Worm (Caenorhabditis elegans): ENCODE measurements around the gene slfl-4.
"Not testable (repeated sequence)": the region's sequence is repeated elsewhere in the genome, so short reads cannot be mapped to it uniquely, and the experiment has no call there.

DNA sequence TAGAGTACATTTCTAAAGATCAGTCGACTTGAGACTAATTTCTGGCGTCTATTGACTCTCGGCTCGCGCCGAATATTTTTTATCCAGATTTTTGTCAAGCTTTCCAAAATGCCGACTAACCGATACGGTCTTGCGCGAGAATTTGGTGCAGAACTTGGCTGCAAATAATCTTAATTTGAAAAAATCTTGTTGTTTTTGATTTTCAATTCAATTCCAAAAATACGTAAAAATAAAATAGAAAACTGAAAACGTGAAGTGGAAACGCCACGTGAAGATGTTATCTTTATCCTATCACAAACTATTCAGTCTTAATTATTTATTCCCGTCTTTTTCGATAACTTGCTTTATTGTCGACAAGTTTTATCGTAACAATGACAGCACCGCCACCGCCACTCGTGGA lies 15.9 kb upstream of the slfl-4 start, which contains the start of gene ttbk-2.1:
- not testable (repeated sequence) for TF ChIP-seq blmp-1 (tag; optimal IDR thresholded peaks at IDR 0.05; ENCODE audit: insufficient read depth); snpc-4 (tag; optimal IDR thresholded peaks at IDR 0.05); lin-39 (tag; optimal IDR thresholded peaks at IDR 0.05); nhr-21 (tag; optimal IDR thresholded peaks at IDR 0.05); elt-3 (tag; optimal IDR thresholded peaks at IDR 0.05); nhr-77 (tag; optimal IDR thresholded peaks at IDR 0.05); ztf-11 (tag; optimal IDR thresholded peaks at IDR 0.05); unc-62 (GFP tag; optimal IDR thresholded peaks at IDR 0.05); lin-11 (tag; optimal IDR thresholded peaks at IDR 0.05)
